Worm (Caenorhabditis elegans) whole organism, L4/young adult: ENCODE measurements around the gene R11G11.16.

Source experiments
- dao-5 ChIP-seq: sonication (generic microtip); optimal IDR thresholded peaks from 2 replicates; lab custom pipeline; 2016; ENCODE audit warnings: missing genotype, missing genetic modification characterization, moderate library complexity, missing compliant biosample characterization
- him-1 ChIP-seq: sonication (generic microtip); optimal IDR thresholded peaks from 2 replicates; lab custom pipeline; 2016; ENCODE audit warnings: missing genotype, missing genetic modification reagents, missing genetic modification characterization, missing compliant biosample characterization

ce11 chrV:484285-484890, 40.6 kb downstream of the R11G11.16 start, which contains the start of gene nhr-212:
- no peak for TF ChIP-seq him-1 (tag; lab: Kevin White, UChicago)
- TF ChIP-seq dao-5 (tag; lab: Kevin White, UChicago) = no peak
